Worm (Caenorhabditis elegans) whole organism, L4 larva: Measurements from ENCODE around the gene nspg-8.

Source experiments
- ama-1 ChIP-seq: fragments of 150-350 bp; optimal IDR thresholded peaks from 2 replicates; lab custom pipeline; 2014; ENCODE audit warnings: inconsistent platforms, mixed read lengths
- attf-4 ChIP-seq: sonication (generic microtip); optimal IDR thresholded peaks from 3 replicates; lab custom pipeline; 2017; ENCODE audit warnings: missing biosample characterization, missing genetic modification characterization
- ceh-82 ChIP-seq: sonication (generic microtip); optimal IDR thresholded peaks from 2 replicates; lab custom pipeline; 2017; ENCODE audit warnings: missing biosample characterization, missing genetic modification characterization
- nhr-76 ChIP-seq: fragments of 150-350 bp; optimal IDR thresholded peaks from 2 replicates; lab custom pipeline; 2014; ENCODE audit warnings: missing biosample characterization, missing genetic modification characterization
- pha-4 ChIP-seq, 2 experiments: fragments of 150-350 bp in 1 of 2; fragments of 200-800 bp in 1 of 2; sonication (Bioruptor generic) in 1 of 2; IDR thresholded peaks in 1 of 2; optimal IDR thresholded peaks in 1 of 2; 2 replicates each; pipeline versions ENCODE4 v1.3.6 to Lab custom; 2014 to 2022; ENCODE audit warnings: missing genetic modification characterization in 2 of 2, missing genetic modification reagents in 2 of 2, missing biosample characterization in 1 of 2, missing compliant biosample characterization in 1 of 2
- skn-1 ChIP-seq: fragments of 150-350 bp; optimal IDR thresholded peaks from 2 replicates; lab custom pipeline; 2014; ENCODE audit warnings: missing biosample characterization, missing genetic modification characterization
- snpc-4 ChIP-seq: fragments of 150-350 bp; optimal IDR thresholded peaks from 2 replicates; lab custom pipeline; 2014; ENCODE audit warnings: missing biosample characterization, missing genetic modification characterization
- zag-1 ChIP-seq: fragments of 150-350 bp; optimal IDR thresholded peaks from 2 replicates; lab custom pipeline; 2014; ENCODE audit warnings: missing biosample characterization, missing genetic modification characterization

- no peak for TF ChIP-seq skn-1 (tag; lab: Kevin White, UChicago)
- TF ChIP-seq ceh-82 (tag; lab: Kevin White, UChicago), result no peak
- TF ChIP-seq zag-1 (tag; lab: Kevin White, UChicago), result no peak
- TF ChIP-seq attf-4 (tag; lab: Kevin White, UChicago), result no peak
- no peak for TF ChIP-seq ama-1
- no peak for TF ChIP-seq pha-4 (GFP tag; IDR thresholded peaks at IDR 0.05; lab: Robert Waterston, UW)
- TF ChIP-seq pha-4 (tag; optimal IDR thresholded peaks at IDR 0.05; lab: Kevin White, UChicago), result no peak
- TF ChIP-seq nhr-76, result no peak
- no peak for TF ChIP-seq snpc-4 (tag; lab: Kevin White, UChicago)
These were observed 2.9 kb upstream of the nspg-8 start for ce11 chrIII:1179006-1179405.
